Worm (Caenorhabditis elegans) whole organism, late embryonic: ENCODE measurements around the gene srx-118.

Experiments used
- C08G9.2 ChIP-seq: sonication (generic microtip); optimal IDR thresholded peaks from 2 replicates; lab custom pipeline; 2016; ENCODE audit warnings: mild to moderate bottlenecking, missing genetic modification characterization, moderate library complexity, missing compliant biosample characterization
- F13H6.1 ChIP-seq: sonication (generic microtip); optimal IDR thresholded peaks from 2 replicates; lab custom pipeline; 2016; ENCODE audit warnings: missing genetic modification characterization, missing compliant biosample characterization
- K02D7.2 ChIP-seq: sonication (generic microtip); optimal IDR thresholded peaks from 2 replicates; lab custom pipeline; 2017; ENCODE audit warnings: mild to moderate bottlenecking, missing genetic modification characterization, missing compliant biosample characterization
- Y22D7AL.16 ChIP-seq: sonication (generic microtip); optimal IDR thresholded peaks from 2 replicates; lab custom pipeline; 2016; ENCODE audit warnings: missing genetic modification characterization, missing compliant biosample characterization
- ahr-1 ChIP-seq: sonication (generic microtip); optimal IDR thresholded peaks from 2 replicates; lab custom pipeline; 2016; ENCODE audit warnings: missing genetic modification characterization, missing compliant biosample characterization
- ama-1 ChIP-seq: fragments of 150-350 bp; optimal IDR thresholded peaks from 2 replicates; lab custom pipeline; 2014
- ceh-2 ChIP-seq: sonication (generic microtip); optimal IDR thresholded peaks from 2 replicates; lab custom pipeline; 2016; ENCODE audit warnings: missing genotype, missing genetic modification characterization, missing compliant biosample characterization
- ceh-24 ChIP-seq: sonication (generic microtip); optimal IDR thresholded peaks from 2 replicates; lab custom pipeline; 2016; ENCODE audit warnings: mild to moderate bottlenecking, missing genetic modification characterization, missing compliant biosample characterization
- ceh-30 ChIP-seq: fragments of 150-350 bp; optimal IDR thresholded peaks from 2 replicates; lab custom pipeline; 2014; ENCODE audit warnings: missing biosample characterization, missing genetic modification characterization
- ceh-31 ChIP-seq: sonication (generic microtip); optimal IDR thresholded peaks from 2 replicates; lab custom pipeline; 2016; ENCODE audit warnings: missing genetic modification characterization, missing compliant biosample characterization
- ceh-9 ChIP-seq: sonication (generic microtip); optimal IDR thresholded peaks from 2 replicates; lab custom pipeline; 2016; ENCODE audit warnings: mild to moderate bottlenecking, missing genetic modification characterization, inconsistent platforms, missing compliant biosample characterization
- che-1 ChIP-seq: sonication (generic microtip); optimal IDR thresholded peaks from 2 replicates; lab custom pipeline; 2016; ENCODE audit warnings: mild to moderate bottlenecking, missing genetic modification characterization, missing compliant biosample characterization
- dve-1 ChIP-seq: sonication (generic microtip); optimal IDR thresholded peaks from 2 replicates; lab custom pipeline; 2017; ENCODE audit warnings: antibody characterized with exemption, mild to moderate bottlenecking, missing genetic modification characterization, missing compliant biosample characterization
- ets-4 ChIP-seq: sonication (generic microtip); optimal IDR thresholded peaks from 2 replicates; lab custom pipeline; 2016; ENCODE audit warnings: missing genetic modification characterization, missing compliant biosample characterization
- fax-1 ChIP-seq: sonication (generic microtip); optimal IDR thresholded peaks from 2 replicates; lab custom pipeline; 2016; ENCODE audit warnings: missing genotype, missing genetic modification characterization, missing compliant biosample characterization
- fkh-10 ChIP-seq: fragments of 150-350 bp; optimal IDR thresholded peaks from 2 replicates; lab custom pipeline; 2014; ENCODE audit warnings: missing biosample characterization, missing genetic modification reagents, missing genetic modification characterization
- hlh-30 ChIP-seq: sonication (generic microtip); optimal IDR thresholded peaks from 2 replicates; lab custom pipeline; 2017; ENCODE audit warnings: antibody characterized with exemption, missing genetic modification characterization, missing compliant biosample characterization; ENCODE audit not compliant: insufficient read depth
- hlh-6 ChIP-seq: sonication (generic microtip); optimal IDR thresholded peaks from 2 replicates; lab custom pipeline; 2016; ENCODE audit warnings: missing genotype, missing genetic modification characterization, missing compliant biosample characterization
- hlh-8 ChIP-seq: sonication (generic microtip); optimal IDR thresholded peaks from 2 replicates; lab custom pipeline; 2016; ENCODE audit warnings: missing genotype, missing genetic modification characterization, missing compliant biosample characterization
- lim-6 ChIP-seq: sonication (generic microtip); optimal IDR thresholded peaks from 2 replicates; lab custom pipeline; 2016; ENCODE audit warnings: missing genetic modification characterization, missing compliant biosample characterization
- lin-11 ChIP-seq: fragments of 200-800 bp; sonication (Bioruptor generic); optimal IDR thresholded peaks from 2 replicates; lab custom pipeline; 2018; ENCODE audit warnings: mild to moderate bottlenecking, missing genetic modification characterization, missing compliant biosample characterization
- nfya-1 ChIP-seq: sonication (generic microtip); optimal IDR thresholded peaks from 2 replicates; lab custom pipeline; 2017; ENCODE audit warnings: missing genetic modification characterization, mild to moderate bottlenecking, missing compliant biosample characterization, antibody characterized with exemption, moderate library complexity
- nhr-11 ChIP-seq: fragments of 150-350 bp; optimal IDR thresholded peaks from 2 replicates; lab custom pipeline; 2014; ENCODE audit warnings: missing biosample characterization, missing genetic modification characterization
- odd-2 ChIP-seq: sonication (generic microtip); optimal IDR thresholded peaks from 2 replicates; lab custom pipeline; 2017; ENCODE audit warnings: antibody characterized with exemption, mild to moderate bottlenecking, missing genetic modification characterization, missing compliant biosample characterization
- pat-9 ChIP-seq: fragments of 200-800 bp; sonication (Bioruptor generic); optimal IDR thresholded peaks from 2 replicates; lab custom pipeline; 2018; ENCODE audit warnings: mild to moderate bottlenecking, missing genetic modification characterization, moderate library complexity, missing compliant biosample characterization
- pax-1 ChIP-seq: fragments of 150-350 bp; optimal IDR thresholded peaks from 2 replicates; lab custom pipeline; 2014; ENCODE audit warnings: missing biosample characterization, missing genetic modification characterization
- pha-4 ChIP-seq: fragments of 150-350 bp; optimal IDR thresholded peaks from 2 replicates; lab custom pipeline; 2018; ENCODE audit warnings: missing biosample characterization, missing genetic modification reagents, missing genetic modification characterization
- pqm-1 ChIP-seq: sonication (generic microtip); optimal IDR thresholded peaks from 2 replicates; lab custom pipeline; 2016; ENCODE audit warnings: missing genetic modification characterization, missing compliant biosample characterization
- pros-1 ChIP-seq: fragments of 150-350 bp; optimal IDR thresholded peaks from 2 replicates; lab custom pipeline; 2014; ENCODE audit warnings: missing biosample characterization, missing genetic modification reagents, missing genetic modification characterization
- sdc-2 ChIP-seq: sonication (generic microtip); optimal IDR thresholded peaks from 2 replicates; lab custom pipeline; 2016; ENCODE audit warnings: missing genotype, missing genetic modification characterization, missing compliant biosample characterization
- sox-2 ChIP-seq: fragments of 200-800 bp; sonication (Bioruptor generic); IDR thresholded peaks from 2 replicates; pipeline ENCODE4 v1.3.6; 2022; ENCODE audit warnings: missing genetic modification reagents, missing genetic modification characterization, missing compliant biosample characterization
- syd-9 ChIP-seq: sonication (generic microtip); optimal IDR thresholded peaks from 2 replicates; lab custom pipeline; 2016; ENCODE audit warnings: mild to moderate bottlenecking, missing genetic modification characterization, moderate library complexity, missing compliant biosample characterization
- tbx-2 ChIP-seq: sonication (generic microtip); optimal IDR thresholded peaks from 2 replicates; lab custom pipeline; 2016; ENCODE audit warnings: missing genetic modification characterization, missing compliant biosample characterization
- tbx-7 ChIP-seq: sonication (generic microtip); optimal IDR thresholded peaks from 2 replicates; lab custom pipeline; 2016; ENCODE audit warnings: missing genotype, missing genetic modification characterization, missing compliant biosample characterization
- unc-42 ChIP-seq: sonication (generic microtip); optimal IDR thresholded peaks from 2 replicates; lab custom pipeline; 2016; ENCODE audit warnings: missing genotype, missing genetic modification characterization, missing compliant biosample characterization

The srx-118 gene

ce11 chrII:12525526-12525925, at the start of gene srx-118:
srx-118 (plus strand) TSS chrII:12525826.
- TF ChIP-seq dve-1 (tag; lab: Kevin White, UChicago): no peak
- TF ChIP-seq hlh-8 (tag; lab: Kevin White, UChicago): no peak
- TF ChIP-seq lin-11 (tag; lab: Kevin White, UChicago): no peak
- TF ChIP-seq odd-2 (tag; lab: Kevin White, UChicago): no peak
- TF ChIP-seq nhr-11 (tag; lab: Kevin White, UChicago): no peak
- no peak for TF ChIP-seq Y22D7AL.16 (tag; lab: Kevin White, UChicago)
- TF ChIP-seq pros-1 (tag; lab: Kevin White, UChicago): no peak
- TF ChIP-seq ets-4 (tag; lab: Kevin White, UChicago): no peak
- no peak for TF ChIP-seq K02D7.2 (tag; lab: Kevin White, UChicago)
- no peak for TF ChIP-seq tbx-2 (tag; lab: Kevin White, UChicago)
- no peak for TF ChIP-seq ahr-1
- no peak for TF ChIP-seq syd-9 (tag; lab: Kevin White, UChicago)
- no peak for TF ChIP-seq ceh-31
- no peak for TF ChIP-seq hlh-6 (tag; lab: Kevin White, UChicago)
- no peak for TF ChIP-seq fkh-10

- TF ChIP-seq lim-6 (tag; lab: Kevin White, UChicago) (no peak), fax-1 (tag; lab: Kevin White, UChicago) (no peak), pros-1 (tag; lab: Kevin White, UChicago) (no peak), dve-1 (tag; lab: Kevin White, UChicago) (no peak), syd-9 (tag; lab: Kevin White, UChicago) (no peak), pax-1 (tag; lab: Kevin White, UChicago) (no peak), ahr-1 (no peak), sdc-2 (tag; lab: Kevin White, UChicago) (no peak), ceh-24 (tag; lab: Kevin White, UChicago) (no peak)
Observed at ce11 chrII:12480811-12481210, 44.8 kb upstream of the srx-118 start, which contains the start of gene arrd-9. arrd-9 (minus strand) TSS chrII:12480911.

- TF ChIP-seq ceh-9 (tag; lab: Kevin White, UChicago): no peak
- no peak for TF ChIP-seq hlh-30 (tag; lab: Kevin White, UChicago)
- TF ChIP-seq tbx-2 (tag; lab: Kevin White, UChicago): no peak
- no peak for TF ChIP-seq Y22D7AL.16 (tag; lab: Kevin White, UChicago)
- TF ChIP-seq C08G9.2 (tag; lab: Kevin White, UChicago): no peak
- TF ChIP-seq sox-2 (GFP tag; lab: Robert Waterston, UW): no peak
- TF ChIP-seq che-1: no peak
- no peak for TF ChIP-seq dve-1 (tag; lab: Kevin White, UChicago)
- no peak for TF ChIP-seq odd-2 (tag; lab: Kevin White, UChicago)
- TF ChIP-seq tbx-7 (tag; lab: Kevin White, UChicago): no peak
- no peak for TF ChIP-seq ama-1 (lab: Kevin White, UChicago)
- no peak for TF ChIP-seq ceh-30 (tag; lab: Kevin White, UChicago)
Observed at ce11 chrII:12481645-12482044, 44.0 kb upstream of the srx-118 start.

ce11 chrII:12482622-12483021, 43.0 kb upstream of the srx-118 start, which contains the start of gene fbxb-102:
fbxb-102 (plus strand) TSS chrII:12482922.
- TF ChIP-seq F13H6.1 (tag; lab: Kevin White, UChicago) (no peak), ceh-2 (tag; lab: Kevin White, UChicago) (no peak), nfya-1 (tag; lab: Kevin White, UChicago) (no peak), pha-4 (tag; lab: Kevin White, UChicago) (no peak), pqm-1 (tag; lab: Kevin White, UChicago) (no peak), pax-1 (tag; lab: Kevin White, UChicago) (no peak), unc-42 (tag; lab: Kevin White, UChicago) (no peak), hlh-30 (tag; lab: Kevin White, UChicago) (no peak), pat-9 (tag; lab: Kevin White, UChicago) (no peak)
